Fruit fly (Drosophila melanogaster) whole organism, prepupa: ENCODE results near the gene foi.

ENCODE experiments used
- CG16779 ChIP-seq: fragments of 200-800 bp; sonication (Bioruptor generic); optimal IDR thresholded peaks from 3 replicates; lab custom pipeline; 2017; ENCODE audit warnings: missing biosample characterization, mild to moderate bottlenecking, missing genetic modification characterization
- esn ChIP-seq: fragments of 200-800 bp; sonication (Bioruptor generic); optimal IDR thresholded peaks from 2 replicates; lab custom pipeline; 2016; ENCODE audit warnings: missing biosample characterization, mild to moderate bottlenecking, missing genetic modification characterization, moderate library complexity

dm6 chr3L:8541669-8542068 is 16.6 kb downstream of the foi start:
- no peak for TF ChIP-seq esn (GFP tag; lab: Kevin White, UChicago)
- no peak for TF ChIP-seq CG16779
